Worm (Caenorhabditis elegans) whole organism, late embryonic: ENCODE results near the gene R166.2.
A peak's percentile ranks its signal among the peaks of the same experiment; 100 is the strongest.

ENCODE experiments used
- F13H6.1 ChIP-seq: sonication (generic microtip); optimal IDR thresholded peaks from 2 replicates; lab custom pipeline; 2016; ENCODE audit warnings: missing genetic modification characterization, missing compliant biosample characterization
- K09A11.1 ChIP-seq: sonication (generic microtip); optimal IDR thresholded peaks from 2 replicates; lab custom pipeline; 2017; ENCODE audit warnings: antibody characterized with exemption, mild to moderate bottlenecking, missing genetic modification characterization, missing compliant biosample characterization; ENCODE audit not compliant: insufficient read depth
- hlh-30 ChIP-seq: sonication (generic microtip); optimal IDR thresholded peaks from 2 replicates; lab custom pipeline; 2017; ENCODE audit warnings: antibody characterized with exemption, missing genetic modification characterization, missing compliant biosample characterization; ENCODE audit not compliant: insufficient read depth
- nfya-1 ChIP-seq: sonication (generic microtip); optimal IDR thresholded peaks from 2 replicates; lab custom pipeline; 2017; ENCODE audit warnings: missing genetic modification characterization, mild to moderate bottlenecking, missing compliant biosample characterization, antibody characterized with exemption, moderate library complexity
- nhr-11 ChIP-seq: fragments of 150-350 bp; optimal IDR thresholded peaks from 2 replicates; lab custom pipeline; 2014; ENCODE audit warnings: missing biosample characterization, missing genetic modification characterization
- tbx-2 ChIP-seq: sonication (generic microtip); optimal IDR thresholded peaks from 2 replicates; lab custom pipeline; 2016; ENCODE audit warnings: missing genetic modification characterization, missing compliant biosample characterization
- unc-55 ChIP-seq: sonication (generic microtip); optimal IDR thresholded peaks from 2 replicates; lab custom pipeline; 2017; ENCODE audit warnings: missing biosample characterization, missing genetic modification reagents, missing genetic modification characterization
- ztf-16 ChIP-seq: sonication (generic microtip); optimal IDR thresholded peaks from 2 replicates; lab custom pipeline; 2017; ENCODE audit warnings: missing genetic modification characterization, missing compliant biosample characterization

ce11 chrII:10548778-10549671 is 11.6 kb upstream of the R166.2 start:
- TF ChIP-seq nhr-11 (tag; lab: Kevin White, UChicago) (no peak), F13H6.1 (peak; percentile 31), unc-55 (GFP tag; lab: Kevin White, UChicago) (peak; percentile 28), K09A11.1 (peak; percentile 15), ztf-16 (tag; lab: Kevin White, UChicago) (peak; percentile 5), tbx-2 (tag; lab: Kevin White, UChicago) (peak; percentile 62), nfya-1 (tag; lab: Kevin White, UChicago) (peak; percentile 94), hlh-30 (peak; percentile 96)
